Worm (Caenorhabditis elegans) whole organism, L4 larva: ENCODE data around the gene srh-147.

ENCODE experiments used
- F37D6.2 ChIP-seq: sonication (generic microtip); optimal IDR thresholded peaks from 2 replicates; lab custom pipeline; 2016; ENCODE audit warnings: mild to moderate bottlenecking, missing genetic modification characterization, missing compliant biosample characterization
- F49E8.2 ChIP-seq: sonication (generic microtip); optimal IDR thresholded peaks from 2 replicates; lab custom pipeline; 2016; ENCODE audit warnings: missing compliant biosample characterization, mild to moderate bottlenecking, missing genetic modification characterization, borderline replicate concordance
- R02D3.7 ChIP-seq: fragments of 150-350 bp; sonication (generic microtip); optimal IDR thresholded peaks from 3 replicates; lab custom pipeline; 2014; ENCODE audit warnings: missing biosample characterization, missing genetic modification characterization
- T26A8.4 ChIP-seq: fragments of 200-800 bp; sonication (Bioruptor generic); IDR thresholded peaks from 2 replicates; pipeline ENCODE4 v1.3.6; 2022; ENCODE audit warnings: missing genetic modification characterization, missing compliant biosample characterization
- Y105C5A.15 ChIP-seq: fragments of 200-800 bp; sonication (Bioruptor generic); IDR thresholded peaks from 2 replicates; pipeline ENCODE4 v1.3.6; 2022; ENCODE audit warnings: missing genetic modification characterization, missing compliant biosample characterization
- Y75B8A.6 ChIP-seq: fragments of 200-800 bp; sonication (Bioruptor generic); IDR thresholded peaks from 2 replicates; pipeline ENCODE4 v1.3.6; 2022; ENCODE audit warnings: missing genetic modification reagents, missing genetic modification characterization, missing compliant biosample characterization
- aly-2 ChIP-seq: sonication (generic microtip); optimal IDR thresholded peaks from 2 replicates; lab custom pipeline; 2018; ENCODE audit warnings: missing biosample characterization, missing genetic modification characterization
- arid-1 ChIP-seq: fragments of 200-800 bp; sonication (Bioruptor generic); conservative IDR thresholded peaks from 2 replicates; pipeline ENCODE4 v1.3.6; 2022; ENCODE audit warnings: missing genetic modification reagents, missing genetic modification characterization, missing compliant biosample characterization
- ceh-20 ChIP-seq: fragments of 200-800 bp; sonication (Bioruptor generic); IDR thresholded peaks from 2 replicates; pipeline ENCODE4 v1.3.6; 2022; ENCODE audit warnings: missing genetic modification reagents, missing genetic modification characterization, missing compliant biosample characterization
- ceh-28 ChIP-seq: fragments of 150-350 bp; optimal IDR thresholded peaks from 2 replicates; lab custom pipeline; 2014; ENCODE audit warnings: missing biosample characterization, missing genetic modification reagents, missing genetic modification characterization
- ceh-32 ChIP-seq: sonication (generic microtip); optimal IDR thresholded peaks from 2 replicates; lab custom pipeline; 2016; ENCODE audit warnings: mild to moderate bottlenecking, missing genetic modification characterization, missing compliant biosample characterization; ENCODE audit not compliant: poor library complexity
- ceh-62 ChIP-seq: sonication (generic microtip); optimal IDR thresholded peaks from 2 replicates; lab custom pipeline; 2017; ENCODE audit warnings: missing biosample characterization, missing genetic modification characterization
- cey-2 ChIP-seq: sonication (generic microtip); optimal IDR thresholded peaks from 3 replicates; lab custom pipeline; 2017; ENCODE audit warnings: missing genetic modification characterization, mild to moderate bottlenecking, missing compliant biosample characterization, antibody characterized with exemption, borderline replicate concordance; ENCODE audit not compliant: insufficient read depth
- ctbp-1 ChIP-seq: fragments of 200-800 bp; sonication (Bioruptor generic); IDR thresholded peaks from 2 replicates; pipeline ENCODE4 v1.3.6; 2022; ENCODE audit warnings: missing genetic modification reagents, missing genetic modification characterization, missing compliant biosample characterization
- dmd-6 ChIP-seq: fragments of 200-800 bp; sonication (Bioruptor generic); IDR thresholded peaks from 2 replicates; pipeline ENCODE4 v1.3.6; 2022; ENCODE audit warnings: missing genetic modification reagents, missing genetic modification characterization, missing compliant biosample characterization
- dmd-8 ChIP-seq: fragments of 200-800 bp; sonication (Bioruptor generic); IDR thresholded peaks from 2 replicates; pipeline ENCODE4 v1.3.6; 2022; ENCODE audit warnings: missing genetic modification characterization, missing compliant biosample characterization
- dpl-1 ChIP-seq: fragments of 150-350 bp; optimal IDR thresholded peaks from 2 replicates; lab custom pipeline; 2014; ENCODE audit warnings: missing biosample characterization, missing genetic modification reagents, missing genetic modification characterization
- dve-1 ChIP-seq: sonication (generic microtip); optimal IDR thresholded peaks from 2 replicates; lab custom pipeline; 2017; ENCODE audit warnings: antibody characterized with exemption, mild to moderate bottlenecking, missing genetic modification characterization, missing compliant biosample characterization; ENCODE audit not compliant: insufficient read depth
- egl-27 ChIP-seq: sonication (generic microtip); optimal IDR thresholded peaks from 3 replicates; lab custom pipeline; 2017; ENCODE audit warnings: missing biosample characterization, missing genetic modification reagents, missing genetic modification characterization
- egl-43 ChIP-seq: fragments of 200-800 bp; sonication (Bioruptor generic); IDR thresholded peaks from 2 replicates; pipeline ENCODE4 v1.3.6; 2022; ENCODE audit warnings: missing genetic modification reagents, missing genetic modification characterization, missing compliant biosample characterization
- fkh-10 ChIP-seq: fragments of 150-350 bp; optimal IDR thresholded peaks from 2 replicates; lab custom pipeline; 2014; ENCODE audit warnings: missing biosample characterization, missing genetic modification reagents, missing genetic modification characterization
- gei-8 ChIP-seq: fragments of 200-800 bp; sonication (Bioruptor generic); optimal IDR thresholded peaks from 2 replicates; lab custom pipeline; 2018; ENCODE audit warnings: mild to moderate bottlenecking, missing genetic modification characterization, missing compliant biosample characterization
- lir-3 ChIP-seq: sonication (generic microtip); optimal IDR thresholded peaks from 2 replicates; lab custom pipeline; 2016; ENCODE audit warnings: mild to moderate bottlenecking, missing genetic modification characterization, missing compliant biosample characterization
- lsy-2 ChIP-seq, 2 experiments: fragments of 150-350 bp in 1 of 2; sonication (generic microtip) in 1 of 2; optimal IDR thresholded peaks; 2 replicates each; lab custom pipeline; 2014 to 2017; ENCODE audit warnings: missing biosample characterization in 2 of 2, missing genetic modification characterization in 2 of 2
- mep-1 ChIP-seq: fragments of 150-350 bp; sonication (generic microtip); optimal IDR thresholded peaks from 3 replicates; lab custom pipeline; 2014; ENCODE audit warnings: missing biosample characterization, missing genetic modification characterization
- nhr-10 ChIP-seq: fragments of 150-350 bp; optimal IDR thresholded peaks from 2 replicates; lab custom pipeline; 2014; ENCODE audit warnings: missing biosample characterization, missing genetic modification characterization
- nhr-111 ChIP-seq: fragments of 200-800 bp; sonication (Bioruptor generic); optimal IDR thresholded peaks from 2 replicates; lab custom pipeline; 2018; ENCODE audit warnings: mild to moderate bottlenecking, missing genetic modification characterization, missing compliant biosample characterization
- nhr-25 ChIP-seq: sonication (generic microtip); optimal IDR thresholded peaks from 2 replicates; lab custom pipeline; 2017; ENCODE audit warnings: missing genetic modification characterization, mild to moderate bottlenecking, missing compliant biosample characterization, antibody characterized with exemption, moderate library complexity, borderline replicate concordance; ENCODE audit not compliant: insufficient read depth
- nhr-42 ChIP-seq: fragments of 200-800 bp; sonication (Bioruptor generic); IDR thresholded peaks from 2 replicates; pipeline ENCODE4 v1.3.6; 2022; ENCODE audit warnings: missing genetic modification characterization, missing compliant biosample characterization
- nhr-48 ChIP-seq: sonication (generic microtip); optimal IDR thresholded peaks from 2 replicates; lab custom pipeline; 2016; ENCODE audit warnings: mild to moderate bottlenecking, missing genetic modification characterization, missing compliant biosample characterization
- nhr-6 ChIP-seq: fragments of 150-350 bp; optimal IDR thresholded peaks from 2 replicates; lab custom pipeline; 2014; ENCODE audit warnings: missing biosample characterization, missing genetic modification characterization
- nhr-76 ChIP-seq: fragments of 150-350 bp; optimal IDR thresholded peaks from 2 replicates; lab custom pipeline; 2014; ENCODE audit warnings: missing biosample characterization, missing genetic modification characterization
- rbr-2 ChIP-seq: sonication (generic microtip); optimal IDR thresholded peaks from 2 replicates; lab custom pipeline; 2016; ENCODE audit warnings: missing genotype, missing genetic modification characterization, missing compliant biosample characterization
- sdz-12 ChIP-seq: fragments of 200-800 bp; sonication (Bioruptor generic); optimal IDR thresholded peaks from 2 replicates; lab custom pipeline; 2018; ENCODE audit warnings: mild to moderate bottlenecking, missing genetic modification characterization, missing compliant biosample characterization
- spr-1 ChIP-seq: sonication (generic microtip); optimal IDR thresholded peaks from 2 replicates; lab custom pipeline; 2016; ENCODE audit warnings: mild to moderate bottlenecking, missing genetic modification characterization, missing compliant biosample characterization
- tag-97 ChIP-seq: fragments of 200-800 bp; sonication (Bioruptor generic); IDR thresholded peaks from 2 replicates; pipeline ENCODE4 v1.3.6; 2022; ENCODE audit warnings: missing genetic modification characterization, missing compliant biosample characterization
- tra-1 ChIP-seq: fragments of 200-800 bp; sonication (Bioruptor generic); IDR thresholded peaks from 2 replicates; pipeline ENCODE4 v1.3.6; 2022; ENCODE audit warnings: missing genetic modification reagents, missing genetic modification characterization, missing compliant biosample characterization
- unc-130 ChIP-seq: sonication (generic microtip); optimal IDR thresholded peaks from 2 replicates; lab custom pipeline; 2016; ENCODE audit warnings: missing genetic modification reagents, missing genetic modification characterization, missing compliant biosample characterization
- unc-62 ChIP-seq, 3 experiments: fragments of 150-350 bp in 1 of 3; sonication (generic microtip); optimal IDR thresholded peaks in 2 of 3; peaks in 1 of 3; 1 replicate in 1 of 3; 2 replicates in 2 of 3; lab custom pipeline; 2014 to 2017; ENCODE audit warnings: missing biosample characterization in 3 of 3, missing genetic modification characterization in 3 of 3, missing genetic modification reagents in 3 of 3, missing genotype in 1 of 3
- zfp-2 ChIP-seq: sonication (generic microtip); optimal IDR thresholded peaks from 2 replicates; lab custom pipeline; 2016; ENCODE audit warnings: mild to moderate bottlenecking, missing genetic modification characterization, missing compliant biosample characterization
- zfp-3 ChIP-seq: fragments of 200-800 bp; sonication (Bioruptor generic); conservative IDR thresholded peaks from 2 replicates; pipeline ENCODE4 v1.3.6; 2022; ENCODE audit warnings: missing genetic modification reagents, missing genetic modification characterization, missing compliant biosample characterization
- zip-2 ChIP-seq: fragments of 150-350 bp; optimal IDR thresholded peaks from 2 replicates; lab custom pipeline; 2014; ENCODE audit warnings: missing biosample characterization, missing genetic modification characterization
- ztf-7 ChIP-seq: fragments of 150-350 bp; optimal IDR thresholded peaks from 2 replicates; lab custom pipeline; 2014; ENCODE audit warnings: missing biosample characterization, missing genetic modification characterization

srh-147 gene

DNA sequence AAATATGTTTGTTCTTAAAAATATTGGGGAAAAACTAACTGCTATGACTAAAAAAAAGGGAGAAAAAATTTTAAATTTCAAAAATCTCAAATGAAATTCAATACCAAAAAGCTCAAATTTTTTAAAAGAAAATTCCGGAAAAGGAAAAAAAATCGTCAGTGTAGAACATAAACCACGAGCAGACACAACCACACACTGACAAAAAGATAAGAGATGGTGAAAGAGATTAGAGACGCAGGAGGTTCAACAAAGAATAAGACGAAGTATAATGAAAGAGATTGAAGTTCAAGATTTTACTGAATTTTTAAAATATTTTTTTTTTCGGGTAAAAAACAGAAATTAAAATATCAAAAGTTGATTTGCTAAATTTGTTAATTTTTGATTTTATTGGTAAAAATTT lies 29.9 kb upstream of the srh-147 start (continued):
- TF ChIP-seq Y105C5A.15 (GFP tag; lab: Robert Waterston, UW) (no peak), ctbp-1 (GFP tag; lab: Robert Waterston, UW) (no peak), zip-2 (tag; lab: Kevin White, UChicago) (no peak), egl-43 (GFP tag; lab: Robert Waterston, UW) (no peak), dmd-6 (GFP tag; lab: Robert Waterston, UW) (peak; percentile 82), nhr-25 (tag; lab: Kevin White, UChicago) (no peak), ceh-28 (tag; lab: Kevin White, UChicago) (no peak), egl-27 (no peak), gei-8 (GFP tag; lab: Kevin White, UChicago) (no peak)

- no peak for TF ChIP-seq arid-1 (GFP tag; lab: Robert Waterston, UW)
- no peak for TF ChIP-seq lsy-2 (tag; optimal IDR thresholded peaks at IDR 0.05; lab: Kevin White, UChicago)
- TF ChIP-seq T26A8.4 (GFP tag; lab: Robert Waterston, UW): no peak
- no peak for TF ChIP-seq egl-27
- TF ChIP-seq ceh-62: no peak
- TF ChIP-seq ctbp-1 (GFP tag; lab: Robert Waterston, UW): no peak
- TF ChIP-seq lir-3 (tag; lab: Kevin White, UChicago): no peak
- no peak for TF ChIP-seq unc-130 (GFP tag; lab: Kevin White, UChicago)
- no peak for TF ChIP-seq F49E8.2 (tag; lab: Kevin White, UChicago)
- TF ChIP-seq spr-1 (tag; lab: Kevin White, UChicago): no peak
- no peak for TF ChIP-seq fkh-10 (GFP tag; lab: Kevin White, UChicago)
Observed at ce11 chrV:15879508-15879907, 29.4 kb upstream of the srh-147 start, which contains the start of gene nhr-84. Gene nhr-84, minus strand, starts transcription at chrV:15879608.

DNA sequence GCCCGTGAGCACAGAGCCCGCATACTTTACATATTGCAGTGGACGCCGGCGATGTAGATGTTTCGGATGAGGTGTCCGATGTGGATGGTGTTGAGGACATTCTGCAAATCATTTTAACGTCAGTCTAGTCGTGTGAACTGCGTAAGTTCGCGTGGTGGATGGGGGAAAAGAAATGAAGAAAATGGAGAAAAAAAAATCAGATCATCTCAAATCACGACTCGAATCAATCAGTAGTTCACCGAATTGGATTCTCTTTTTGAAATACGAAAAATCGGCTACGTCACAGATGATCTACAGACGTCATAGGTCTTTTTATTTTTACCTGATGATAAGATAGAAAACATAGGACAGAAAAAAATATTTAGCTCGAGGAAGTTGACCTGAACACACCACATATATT lies 26.2 kb upstream of the srh-147 start, which contains the start of gene nhr-102:
TSS of gene nhr-102 (minus strand) at position 101 of the 400 bp plus-strand sequence.
- no peak for TF ChIP-seq nhr-6 (tag; lab: Kevin White, UChicago)
- TF ChIP-seq T26A8.4 (GFP tag; lab: Robert Waterston, UW): 0 out of 2 replicates have a peak, but pooled peaks have one; percentile 26
- peak; percentile 2 for TF ChIP-seq dve-1 (tag; lab: Kevin White, UChicago)
- no peak for TF ChIP-seq nhr-111 (GFP tag; lab: Kevin White, UChicago)

ce11 chrV:15873762-15874161 lies 23.6 kb upstream of the srh-147 start:
- TF ChIP-seq rbr-2 (tag; lab: Kevin White, UChicago): peak; percentile 87
- TF ChIP-seq nhr-76: no peak
- TF ChIP-seq zip-2 (tag; lab: Kevin White, UChicago): peak; percentile 41
- peak; percentile 71 for TF ChIP-seq zfp-2 (tag; lab: Kevin White, UChicago)
- peak; percentile 74 for TF ChIP-seq aly-2
- TF ChIP-seq Y105C5A.15 (GFP tag; lab: Robert Waterston, UW): peak; percentile 97
- TF ChIP-seq nhr-42 (GFP tag; lab: Robert Waterston, UW): peak; percentile 95
- no peak for TF ChIP-seq R02D3.7 (tag; lab: Kevin White, UChicago)
- TF ChIP-seq Y75B8A.6 (GFP tag; lab: Robert Waterston, UW): peak; percentile 97
- TF ChIP-seq fkh-10 (GFP tag; lab: Kevin White, UChicago): no peak
- peak; percentile 96 for TF ChIP-seq tra-1
- no peak for TF ChIP-seq ceh-28 (tag; lab: Kevin White, UChicago)
- peak in 1 of 2 experiments; percentile 42 for TF ChIP-seq lsy-2 (tag; optimal IDR thresholded peaks at IDR 0.05; lab: Kevin White, UChicago)
- peak; percentile 27 for TF ChIP-seq nhr-10 (tag; lab: Kevin White, UChicago)
- TF ChIP-seq ztf-7 (tag; lab: Kevin White, UChicago): peak; percentile 80
- TF ChIP-seq ceh-20 (GFP tag; lab: Robert Waterston, UW): peak; percentile 69
- TF ChIP-seq tag-97: 0 out of 2 replicates have a peak, but pooled peaks have one; percentile 45
- TF ChIP-seq cey-2 (tag; lab: Kevin White, UChicago): no peak
- peak; percentile 89 for TF ChIP-seq lir-3 (tag; lab: Kevin White, UChicago)
- peak; percentile 77 for TF ChIP-seq zfp-3
- TF ChIP-seq unc-62 (GFP tag; optimal IDR thresholded peaks at IDR 0.05 in 1 of 2; lab: Kevin White, UChicago): no peak
- TF ChIP-seq unc-62 (tag; optimal IDR thresholded peaks at IDR 0.05; lab: Kevin White, UChicago): peak; percentile 54
- peak; percentile 59 for TF ChIP-seq F37D6.2 (tag; lab: Kevin White, UChicago)
- TF ChIP-seq ceh-32: peak; percentile 72
- no peak for TF ChIP-seq dve-1 (tag; lab: Kevin White, UChicago)
- TF ChIP-seq nhr-48 (tag; lab: Kevin White, UChicago): peak; percentile 86
- peak; percentile 99 for TF ChIP-seq dmd-8 (GFP tag; lab: Robert Waterston, UW)
- TF ChIP-seq mep-1 (tag; lab: Kevin White, UChicago): no peak
- peak; percentile 55 for TF ChIP-seq dpl-1 (GFP tag; lab: Kevin White, UChicago)
- peak; percentile 97 for TF ChIP-seq sdz-12 (GFP tag; lab: Kevin White, UChicago)
